Worm (Caenorhabditis elegans) whole organism, L4 larva: ENCODE data around the gene F52G3.8.
A peak's percentile ranks its signal among the peaks of the same experiment; 100 is the strongest.

Source experiments
- F10B5.3 ChIP-seq: sonication (generic microtip); optimal IDR thresholded peaks from 2 replicates; lab custom pipeline; 2016; ENCODE audit warnings: mild to moderate bottlenecking, missing genetic modification characterization, missing compliant biosample characterization
- F26F4.8 ChIP-seq: fragments of 200-800 bp; sonication (Bioruptor generic); conservative IDR thresholded peaks from 2 replicates; pipeline ENCODE4 v1.3.6; 2022; ENCODE audit warnings: missing genetic modification characterization, missing compliant biosample characterization
- F44E2.7 ChIP-seq: fragments of 200-800 bp; sonication (Bioruptor generic); IDR thresholded peaks from 2 replicates; pipeline ENCODE4 v2.1.2; 2022; ENCODE audit warnings: missing genetic modification characterization, missing compliant biosample characterization
- ZK337.2 ChIP-seq: fragments of 200-800 bp; sonication (Bioruptor generic); IDR thresholded peaks from 2 replicates; pipeline ENCODE4 v1.3.6; 2022; ENCODE audit warnings: missing genetic modification reagents, missing genetic modification characterization, missing compliant biosample characterization
- aha-1 ChIP-seq: fragments of 150-350 bp; peaks from one replicate; lab custom pipeline; 2014; ENCODE audit warnings: missing biosample characterization, missing genetic modification characterization
- attf-4 ChIP-seq: sonication (generic microtip); optimal IDR thresholded peaks from 3 replicates; lab custom pipeline; 2017; ENCODE audit warnings: missing biosample characterization, missing genetic modification characterization
- ceh-20 ChIP-seq: fragments of 200-800 bp; sonication (Bioruptor generic); IDR thresholded peaks from 2 replicates; pipeline ENCODE4 v1.3.6; 2022; ENCODE audit warnings: missing genetic modification reagents, missing genetic modification characterization, missing compliant biosample characterization
- ceh-32 ChIP-seq: sonication (generic microtip); optimal IDR thresholded peaks from 2 replicates; lab custom pipeline; 2016; ENCODE audit warnings: mild to moderate bottlenecking, missing genetic modification characterization, missing compliant biosample characterization; ENCODE audit not compliant: poor library complexity
- ceh-44 ChIP-seq: fragments of 200-800 bp; sonication (Bioruptor generic); IDR thresholded peaks from 2 replicates; pipeline ENCODE4 v1.3.6; 2022; ENCODE audit warnings: missing genetic modification reagents, missing genetic modification characterization, missing compliant biosample characterization
- ceh-62 ChIP-seq: sonication (generic microtip); optimal IDR thresholded peaks from 2 replicates; lab custom pipeline; 2017; ENCODE audit warnings: missing biosample characterization, missing genetic modification characterization
- ces-1 ChIP-seq: fragments of 150-350 bp; sonication (generic microtip); optimal IDR thresholded peaks from 4 replicates; lab custom pipeline; 2014; ENCODE audit warnings: missing biosample characterization, missing genetic modification reagents, missing genetic modification characterization
- daf-19 ChIP-seq: fragments of 200-800 bp; sonication (Bioruptor generic); conservative IDR thresholded peaks from 2 replicates; pipeline ENCODE4 v1.3.6; 2022; ENCODE audit warnings: missing genetic modification characterization, missing compliant biosample characterization
- dmd-8 ChIP-seq: fragments of 200-800 bp; sonication (Bioruptor generic); IDR thresholded peaks from 2 replicates; pipeline ENCODE4 v1.3.6; 2022; ENCODE audit warnings: missing genetic modification characterization, missing compliant biosample characterization
- dmd-9 ChIP-seq: fragments of 200-800 bp; sonication (Bioruptor generic); IDR thresholded peaks from 2 replicates; pipeline ENCODE4 v1.3.6; 2022; ENCODE audit warnings: missing genetic modification reagents, missing genetic modification characterization, missing compliant biosample characterization
- egl-43 ChIP-seq: fragments of 200-800 bp; sonication (Bioruptor generic); IDR thresholded peaks from 2 replicates; pipeline ENCODE4 v1.3.6; 2022; ENCODE audit warnings: missing genetic modification reagents, missing genetic modification characterization, missing compliant biosample characterization
- hlh-11 ChIP-seq: fragments of 200-800 bp; sonication (Bioruptor generic); optimal IDR thresholded peaks from 2 replicates; lab custom pipeline; 2018; ENCODE audit warnings: mild to moderate bottlenecking, missing genetic modification characterization, missing compliant biosample characterization
- hlh-30 ChIP-seq: sonication (generic microtip); optimal IDR thresholded peaks from 2 replicates; lab custom pipeline; 2017; ENCODE audit warnings: antibody characterized with exemption, mild to moderate bottlenecking, missing genetic modification characterization, missing compliant biosample characterization; ENCODE audit not compliant: insufficient read depth
- hmg-1.1 ChIP-seq: fragments of 200-800 bp; sonication (Bioruptor generic); IDR thresholded peaks from 2 replicates; pipeline ENCODE4 v1.3.6; 2022; ENCODE audit warnings: missing genetic modification reagents, missing genetic modification characterization, missing compliant biosample characterization
- lim-7 ChIP-seq: fragments of 200-800 bp; sonication (Bioruptor generic); IDR thresholded peaks from 2 replicates; pipeline ENCODE4 v1.3.6; 2022; ENCODE audit warnings: missing genetic modification characterization, missing compliant biosample characterization
- lsy-2 ChIP-seq, 2 experiments: fragments of 150-350 bp in 1 of 2; sonication (generic microtip) in 1 of 2; optimal IDR thresholded peaks; 2 replicates each; lab custom pipeline; 2014 to 2017; ENCODE audit warnings: missing biosample characterization in 2 of 2, missing genetic modification characterization in 2 of 2
- madf-5 ChIP-seq, 2 experiments: fragments of 200-800 bp; sonication (Bioruptor generic); IDR thresholded peaks; 2 replicates each; pipeline ENCODE4 v1.3.6; 2022; ENCODE audit warnings: missing compliant biosample characterization in 2 of 2, missing genetic modification characterization in 2 of 2
- madf-9 ChIP-seq: fragments of 200-800 bp; sonication (Bioruptor generic); conservative IDR thresholded peaks from 2 replicates; pipeline ENCODE4 v1.3.6; 2022; ENCODE audit warnings: missing genetic modification reagents, missing genetic modification characterization, missing compliant biosample characterization
- mdl-1 ChIP-seq, 2 experiments: fragments of 150-350 bp in 1 of 2; sonication (generic microtip) in 1 of 2; optimal IDR thresholded peaks; 2 replicates each; lab custom pipeline; 2014 to 2017; ENCODE audit warnings: missing biosample characterization in 2 of 2, missing genetic modification characterization in 2 of 2
- mdt-29 ChIP-seq: fragments of 200-800 bp; sonication (Bioruptor generic); IDR thresholded peaks from 2 replicates; pipeline ENCODE4 v1.3.6; 2022; ENCODE audit warnings: missing genetic modification reagents, missing genetic modification characterization, missing compliant biosample characterization
- mep-1 ChIP-seq: fragments of 150-350 bp; sonication (generic microtip); optimal IDR thresholded peaks from 3 replicates; lab custom pipeline; 2014; ENCODE audit warnings: missing biosample characterization, missing genetic modification characterization
- mes-2 ChIP-seq: sonication (generic microtip); optimal IDR thresholded peaks from 2 replicates; lab custom pipeline; 2016; ENCODE audit warnings: missing genotype, mild to moderate bottlenecking, missing genetic modification characterization, missing compliant biosample characterization; ENCODE audit not compliant: poor library complexity, severe bottlenecking
- mxl-3 ChIP-seq: fragments of 200-800 bp; sonication (Bioruptor generic); optimal IDR thresholded peaks from 2 replicates; lab custom pipeline; 2018; ENCODE audit warnings: mild to moderate bottlenecking, missing genetic modification characterization, missing compliant biosample characterization
- nhr-10 ChIP-seq: fragments of 150-350 bp; optimal IDR thresholded peaks from 2 replicates; lab custom pipeline; 2014; ENCODE audit warnings: missing biosample characterization, missing genetic modification characterization
- nhr-111 ChIP-seq: fragments of 200-800 bp; sonication (Bioruptor generic); optimal IDR thresholded peaks from 2 replicates; lab custom pipeline; 2018; ENCODE audit warnings: mild to moderate bottlenecking, missing genetic modification characterization, missing compliant biosample characterization
- nhr-28 ChIP-seq: fragments of 150-350 bp; optimal IDR thresholded peaks from 2 replicates; lab custom pipeline; 2014; ENCODE audit warnings: missing biosample characterization, missing genetic modification characterization
- nhr-6 ChIP-seq: fragments of 150-350 bp; optimal IDR thresholded peaks from 2 replicates; lab custom pipeline; 2014; ENCODE audit warnings: missing biosample characterization, missing genetic modification characterization
- rbr-2 ChIP-seq: sonication (generic microtip); optimal IDR thresholded peaks from 2 replicates; lab custom pipeline; 2016; ENCODE audit warnings: missing genotype, missing genetic modification characterization, missing compliant biosample characterization
- saeg-2 ChIP-seq: fragments of 200-800 bp; sonication (Bioruptor generic); IDR thresholded peaks from 2 replicates; pipeline ENCODE4 v1.3.6; 2022; ENCODE audit warnings: missing genetic modification reagents, missing genetic modification characterization, missing compliant biosample characterization
- set-16 ChIP-seq: fragments of 200-800 bp; sonication (Bioruptor generic); IDR thresholded peaks from 2 replicates; pipeline ENCODE4 v1.3.6; 2022; ENCODE audit warnings: missing genetic modification reagents, missing genetic modification characterization, missing compliant biosample characterization
- spr-1 ChIP-seq: sonication (generic microtip); optimal IDR thresholded peaks from 2 replicates; lab custom pipeline; 2016; ENCODE audit warnings: mild to moderate bottlenecking, missing genetic modification characterization, missing compliant biosample characterization
- tra-1 ChIP-seq: fragments of 200-800 bp; sonication (Bioruptor generic); IDR thresholded peaks from 2 replicates; pipeline ENCODE4 v1.3.6; 2022; ENCODE audit warnings: missing genetic modification reagents, missing genetic modification characterization, missing compliant biosample characterization
- unc-62 ChIP-seq, 3 experiments: fragments of 150-350 bp in 1 of 3; sonication (generic microtip); optimal IDR thresholded peaks in 2 of 3; peaks in 1 of 3; 1 replicate in 1 of 3; 2 replicates in 2 of 3; lab custom pipeline; 2014 to 2017; ENCODE audit warnings: missing biosample characterization in 3 of 3, missing genetic modification characterization in 3 of 3, missing genetic modification reagents in 3 of 3, missing genotype in 1 of 3
- zfp-2 ChIP-seq: sonication (generic microtip); optimal IDR thresholded peaks from 2 replicates; lab custom pipeline; 2016; ENCODE audit warnings: mild to moderate bottlenecking, missing genetic modification characterization, missing compliant biosample characterization
- zfp-3 ChIP-seq: fragments of 200-800 bp; sonication (Bioruptor generic); conservative IDR thresholded peaks from 2 replicates; pipeline ENCODE4 v1.3.6; 2022; ENCODE audit warnings: missing genetic modification reagents, missing genetic modification characterization, missing compliant biosample characterization
- zip-11 ChIP-seq: fragments of 200-800 bp; sonication (Bioruptor generic); IDR thresholded peaks from 2 replicates; pipeline ENCODE4 v1.3.6; 2022; ENCODE audit warnings: missing genetic modification characterization, missing compliant biosample characterization

The F52G3.8 gene

ce11 chrX:16952859-16953258 is at the start of gene F52G3.8:
Gene F52G3.8, minus strand, starts transcription at chrX:16952959.
- TF ChIP-seq mdl-1 (tag; optimal IDR thresholded peaks at IDR 0.05; lab: Kevin White, UChicago) = no peak
- no peak for TF ChIP-seq dmd-8 (GFP tag; lab: Robert Waterston, UW)
- no peak for TF ChIP-seq nhr-111 (GFP tag; lab: Kevin White, UChicago)
- TF ChIP-seq daf-19 (GFP tag; lab: Robert Waterston, UW) = no peak
- no peak for TF ChIP-seq ceh-20 (GFP tag; lab: Robert Waterston, UW)
- TF ChIP-seq spr-1 (tag; lab: Kevin White, UChicago) = no peak
- no peak for TF ChIP-seq attf-4

ce11 chrX:17002149-17002548 is 49.4 kb upstream of the F52G3.8 start:
- peak in 1 of 2 experiments; percentile 98 for TF ChIP-seq unc-62 (GFP tag; optimal IDR thresholded peaks at IDR 0.05 in 1 of 2; lab: Kevin White, UChicago)
- no peak for TF ChIP-seq unc-62 (tag; optimal IDR thresholded peaks at IDR 0.05; lab: Kevin White, UChicago)
- peak in 1 of 2 experiments; percentile 39 for TF ChIP-seq lsy-2 (tag; optimal IDR thresholded peaks at IDR 0.05; lab: Kevin White, UChicago)
- no peak for TF ChIP-seq lim-7

- TF ChIP-seq madf-5 (GFP tag; IDR thresholded peaks at IDR 0.05; lab: Robert Waterston, UW) = 0 out of 4 replicates have a peak, but pooled peaks of 1 of the 2 experiments have one; percentile 46
- TF ChIP-seq ceh-44 (GFP tag; lab: Robert Waterston, UW) = 0 out of 2 replicates have a peak, but pooled peaks have one; percentile 3
- TF ChIP-seq daf-19 (GFP tag; lab: Robert Waterston, UW) = no peak
- TF ChIP-seq madf-9 (GFP tag; lab: Robert Waterston, UW) = no peak
- TF ChIP-seq egl-43 (GFP tag; lab: Robert Waterston, UW) = 0 out of 2 replicates have a peak, but pooled peaks have one; percentile 38
- TF ChIP-seq saeg-2 (GFP tag; lab: Robert Waterston, UW) = no peak
- TF ChIP-seq zip-11 (GFP tag; lab: Robert Waterston, UW) = no peak
- TF ChIP-seq zfp-3 (GFP tag; lab: Robert Waterston, UW) = no peak
- TF ChIP-seq rbr-2 = no peak
- no peak for TF ChIP-seq zfp-2 (tag; lab: Kevin White, UChicago)
- TF ChIP-seq aha-1 (tag; lab: Kevin White, UChicago) = peak; percentile 98
- no peak for TF ChIP-seq ceh-20 (GFP tag; lab: Robert Waterston, UW)
These were observed 46.9 kb upstream of the F52G3.8 start for ce11 chrX:16999649-17000048.

- TF ChIP-seq mxl-3 (GFP tag; lab: Kevin White, UChicago) (no peak), ZK337.2 (GFP tag; lab: Robert Waterston, UW) (no peak), F44E2.7 (GFP tag; lab: Robert Waterston, UW) (0 out of 2 replicates have a peak, but pooled peaks have one; percentile 58), set-16 (peak; percentile 76), hmg-1.1 (GFP tag; lab: Robert Waterston, UW) (0 out of 2 replicates have a peak, but pooled peaks have one; percentile 31)
These were observed 46.2 kb upstream of the F52G3.8 start for ce11 chrX:16998981-16999380.

ce11 chrX:16998003-16998402 is 45.2 kb upstream of the F52G3.8 start:
- TF ChIP-seq mep-1 = peak; percentile 4
- TF ChIP-seq nhr-28 = peak; percentile 11
- TF ChIP-seq hlh-30 (tag; lab: Kevin White, UChicago) = peak; percentile 46
- peak in 1 of 2 experiments; percentile 83 for TF ChIP-seq unc-62 (GFP tag; optimal IDR thresholded peaks at IDR 0.05 in 1 of 2; lab: Kevin White, UChicago)
- no peak for TF ChIP-seq unc-62 (tag; optimal IDR thresholded peaks at IDR 0.05; lab: Kevin White, UChicago)
- no peak for TF ChIP-seq mxl-3 (GFP tag; lab: Kevin White, UChicago)

ce11 chrX:16995886-16996283 is 43.1 kb upstream of the F52G3.8 start:
- TF ChIP-seq tra-1 (GFP tag; lab: Robert Waterston, UW) = 0 out of 2 replicates have a peak, but pooled peaks have one; percentile 11
- TF ChIP-seq F26F4.8 (GFP tag; lab: Robert Waterston, UW) = no peak
- no peak for TF ChIP-seq ceh-32
- no peak for TF ChIP-seq ces-1 (GFP tag; lab: Kevin White, UChicago)
- no peak for TF ChIP-seq mdt-29 (GFP tag; lab: Robert Waterston, UW)
- TF ChIP-seq ceh-62 (tag; lab: Kevin White, UChicago) = no peak
- TF ChIP-seq hlh-11 (tag; lab: Kevin White, UChicago) = peak; percentile 58
- TF ChIP-seq set-16 = no peak
- no peak for TF ChIP-seq mes-2
- no peak for TF ChIP-seq nhr-111 (GFP tag; lab: Kevin White, UChicago)
- TF ChIP-seq zfp-3 (GFP tag; lab: Robert Waterston, UW) = no peak
- no peak for TF ChIP-seq F10B5.3
- no peak for TF ChIP-seq dmd-9
- TF ChIP-seq nhr-6 (tag; lab: Kevin White, UChicago) = peak; percentile 49
- TF ChIP-seq mep-1 = peak; percentile 7
- no peak for TF ChIP-seq nhr-10
